Worm (Caenorhabditis elegans) whole organism, midembryonic: ENCODE results near the gene srw-8.

Experiments
- flt-1 ChIP-seq: fragments of 200-800 bp; sonication (Bioruptor generic); IDR thresholded peaks from 2 replicates; pipeline ENCODE4 v1.3.6; 2022; ENCODE audit warnings: missing genetic modification characterization, missing compliant biosample characterization
- med-1 ChIP-seq: sonication (generic microtip); optimal IDR thresholded peaks from 2 replicates; lab custom pipeline; 2017; ENCODE audit warnings: missing genetic modification characterization, mild to moderate bottlenecking, missing compliant biosample characterization, antibody characterized with exemption, missing genetic modification reagents; ENCODE audit not compliant: insufficient read depth
- ztf-23 ChIP-seq: fragments of 200-800 bp; sonication (Bioruptor generic); IDR thresholded peaks from 2 replicates; pipeline ENCODE4 v1.3.6; 2022; ENCODE audit warnings: missing genetic modification reagents, missing genetic modification characterization, missing compliant biosample characterization
- ztf-29 ChIP-seq: fragments of 200-800 bp; sonication (Bioruptor generic); IDR thresholded peaks from 2 replicates; pipeline ENCODE4 v1.3.6; 2022; ENCODE audit warnings: missing genetic modification reagents, missing genetic modification characterization, missing compliant biosample characterization

DNA sequence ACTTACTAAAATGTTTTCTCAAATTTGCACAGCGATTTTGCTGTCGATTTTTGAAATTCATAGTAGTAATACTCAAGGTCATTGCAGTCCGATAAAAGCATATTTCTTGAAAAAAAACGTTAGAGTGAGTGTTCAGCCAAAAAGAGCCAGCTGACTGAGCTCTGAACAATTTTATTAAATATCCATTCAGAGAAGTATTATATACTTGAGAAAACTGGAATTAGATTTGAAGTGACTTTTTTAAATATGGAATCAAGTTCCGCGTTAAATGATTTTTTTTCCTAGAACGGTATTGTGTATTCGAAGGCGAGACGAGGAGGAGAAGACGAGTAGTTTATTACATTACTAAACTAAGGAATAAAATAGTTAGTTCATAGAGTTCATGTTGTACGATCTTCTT, 42.7 kb downstream of the srw-8 start, which contains the start of gene srw-121:
- TF ChIP-seq med-1 (GFP tag; lab: Kevin White, UChicago) (no peak), ztf-23 (no peak), ztf-29 (no peak), flt-1 (GFP tag; lab: Robert Waterston, UW) (no peak)
